Fruit fly (Drosophila melanogaster): ENCODE results near the gene fh.

Gene fh

dm6 chrX:9136776-9137550 is 11.9 kb downstream of the fh start (continued):
- TF ChIP-seq CG10209 (GFP tag; optimal IDR thresholded peaks at IDR 0.05) (peak; percentile 22), CG17359 (tag; optimal IDR thresholded peaks at IDR 0.05) (peak; percentile 74), CG34376 (GFP tag; optimal IDR thresholded peaks at IDR 0.05) (no peak), Ets65A (GFP tag) (peak; percentile 86), tgo (GFP tag; IDR thresholded peaks at IDR 0.05) (peak; percentile 46; the same call in 2 of the 3 replicates), CG17612 (GFP tag; IDR thresholded peaks at IDR 0.05) (no peak), Blimp-1 (GFP tag; optimal IDR thresholded peaks at IDR 0.05) (peak; percentile 47), Bgb (GFP tag; IDR thresholded peaks at IDR 0.05; ENCODE audit: partially characterized antibody) (no peak), corto (GFP tag; optimal IDR thresholded peaks at IDR 0.05) (no peak), Max (GFP tag; optimal IDR thresholded peaks at IDR 0.05) (peak; percentile 36), ftz-f1 (GFP tag; optimal IDR thresholded peaks at IDR 0.05) (no peak), CG15479 (GFP tag; optimal IDR thresholded peaks at IDR 0.05) (no peak), CG16779 (GFP tag; IDR thresholded peaks at IDR 0.05) (no peak), CG42726 (GFP tag; IDR thresholded peaks at IDR 0.05; ENCODE audit: partially characterized antibody) (no peak), CG12659 (GFP tag; optimal IDR thresholded peaks at IDR 0.05) (peak; percentile 14), CG9609 (GFP tag; optimal IDR thresholded peaks at IDR 0.05) (peak; percentile 46), salm (tag; optimal IDR thresholded peaks at IDR 0.05) (peak; percentile 29), fd96Cb (tag; optimal IDR thresholded peaks at IDR 0.05) (peak; percentile 35), CG3281 (GFP tag; optimal IDR thresholded peaks at IDR 0.05) (peak; percentile 34), sna (GFP tag; IDR thresholded peaks at IDR 0.05; ENCODE audit: partially characterized antibody) (no peak), CG6683 (GFP tag; optimal IDR thresholded peaks at IDR 0.05) (no peak), vvl (GFP tag; IDR thresholded peaks at IDR 0.05) (peak; percentile 62), CG18764 (GFP tag; optimal IDR thresholded peaks at IDR 0.05) (peak; percentile 9), kah (GFP tag; optimal IDR thresholded peaks at IDR 0.05) (peak; percentile 7), CG11398 (GFP tag; optimal IDR thresholded peaks at IDR 0.05) (peak; percentile 10)

- no peak for TF ChIP-seq CG5953 (GFP tag; IDR thresholded peaks at IDR 0.05)
- TF ChIP-seq Ets65A (GFP tag), result no peak
- TF ChIP-seq CG7357 (GFP tag; IDR thresholded peaks at IDR 0.05), result no peak
- TF ChIP-seq CG17385 (GFP tag; optimal IDR thresholded peaks at IDR 0.05), result peak; percentile 33
- TF ChIP-seq CG2129 (GFP tag; IDR thresholded peaks at IDR 0.05; ENCODE audit: partially characterized antibody), result no peak
- no peak for TF ChIP-seq ems (GFP tag; optimal IDR thresholded peaks at IDR 0.05)
- no peak for TF ChIP-seq MBD-R2 (GFP tag; IDR thresholded peaks at IDR 0.05)
- peak; percentile 5 to 43 for TF ChIP-seq Trl (optimal IDR thresholded peaks at IDR 0.05)
- no peak for TF ChIP-seq Trl (GFP tag; optimal IDR thresholded peaks at IDR 0.05)
- TF ChIP-seq CG15269 (tag; optimal IDR thresholded peaks at IDR 0.05), result peak; percentile 57
- TF ChIP-seq Deaf1 (tag; optimal IDR thresholded peaks at IDR 0.05), result peak; percentile 68
- peak; percentile 24 for TF ChIP-seq CG9817 (tag; optimal IDR thresholded peaks at IDR 0.05)
- peak; percentile 8 for TF ChIP-seq zen (tag; optimal IDR thresholded peaks at IDR 0.05)
- TF ChIP-seq CG12744 (GFP tag; optimal IDR thresholded peaks at IDR 0.05), result no peak
- no peak for TF ChIP-seq CG13123 (GFP tag; optimal IDR thresholded peaks at IDR 0.05)
- peak; percentile 60 for TF ChIP-seq CoRest (tag; optimal IDR thresholded peaks at IDR 0.05)
- peak; percentile 48 for TF ChIP-seq Hmr (GFP tag; optimal IDR thresholded peaks at IDR 0.05)
- TF ChIP-seq Dll (GFP tag; IDR thresholded peaks at IDR 0.05; ENCODE audit: partially characterized antibody), result no peak
- peak; percentile 24 for TF ChIP-seq Oli (tag; optimal IDR thresholded peaks at IDR 0.05)
- no peak for TF ChIP-seq pho (GFP tag; optimal IDR thresholded peaks at IDR 0.05)
- no peak for TF ChIP-seq gsb-n (tag; optimal IDR thresholded peaks at IDR 0.05)
- TF ChIP-seq zfh1 (GFP tag; IDR thresholded peaks at IDR 0.05), result no peak
- no peak for TF ChIP-seq Doc2 (GFP tag; IDR thresholded peaks at IDR 0.05)
- no peak for TF ChIP-seq Sry-δ (GFP tag; optimal IDR thresholded peaks at IDR 0.05)
- no peak for TF ChIP-seq en (GFP tag; optimal IDR thresholded peaks at IDR 0.05)
- no peak for TF ChIP-seq luna (GFP tag; optimal IDR thresholded peaks at IDR 0.05)
Measured at dm6 chrX:9134922-9135453, 13.9 kb downstream of the fh start, which contains the start of gene fend. Gene fend, minus strand, starts transcription at chrX:9135099.
